Fruit fly (Drosophila melanogaster) whole organism, embryonic: ENCODE results near the gene CG10730.

Experiments used
- B-H1 ChIP-seq: fragments of 200-800 bp; sonication (Bioruptor generic); IDR thresholded peaks from 3 replicates; pipeline ENCODE4 v1.3.6; 2022; ENCODE audit warnings: missing biosample characterization, missing genetic modification characterization
- C15 ChIP-seq: fragments of 200-800 bp; sonication (Bioruptor generic); IDR thresholded peaks from 3 replicates; pipeline ENCODE4 v1.3.6; 2022; ENCODE audit warnings: missing biosample characterization, missing genetic modification characterization
- CG10366 ChIP-seq: fragments of 200-800 bp; sonication (Bioruptor generic); IDR thresholded peaks from 2 replicates; pipeline ENCODE4 v1.3.6; 2022; ENCODE audit warnings: missing biosample characterization, missing genetic modification characterization
- CG10979 ChIP-seq: fragments of 200-800 bp; sonication (Bioruptor generic); optimal IDR thresholded peaks from 2 replicates; lab custom pipeline; 2018; ENCODE audit warnings: missing biosample characterization, mild to moderate bottlenecking, missing genetic modification characterization, moderate library complexity
- CG1233 ChIP-seq: fragments of 200-800 bp; sonication (Bioruptor generic); optimal IDR thresholded peaks from 4 replicates; lab custom pipeline; 2018; ENCODE audit warnings: missing biosample characterization, mild to moderate bottlenecking, missing genetic modification characterization
- CG12942 ChIP-seq: fragments of 200-800 bp; sonication (Bioruptor generic); optimal IDR thresholded peaks from 3 replicates; lab custom pipeline; 2016; ENCODE audit warnings: missing biosample characterization, missing genetic modification characterization
- CG13424 ChIP-seq: fragments of 200-800 bp; sonication (Bioruptor generic); optimal IDR thresholded peaks from 2 replicates; lab custom pipeline; 2019; ENCODE audit warnings: missing biosample characterization, mild to moderate bottlenecking, missing genetic modification characterization, moderate library complexity
- CG14667 ChIP-seq: fragments of 200-800 bp; sonication (Bioruptor generic); IDR thresholded peaks from 2 replicates; pipeline ENCODE4 v1.3.6; 2022; ENCODE audit warnings: missing biosample characterization, missing genetic modification characterization
- CG15601 ChIP-seq: fragments of 200-800 bp; sonication (Bioruptor generic); optimal IDR thresholded peaks from 3 replicates; lab custom pipeline; 2019; ENCODE audit warnings: missing biosample characterization, mild to moderate bottlenecking, missing genetic modification characterization, moderate library complexity
- CG16813 ChIP-seq: fragments of 200-800 bp; sonication (Bioruptor generic); IDR thresholded peaks from 3 replicates; pipeline ENCODE4 v1.3.6; 2022; ENCODE audit warnings: missing biosample characterization, missing genetic modification characterization; ENCODE audit not compliant: partially characterized antibody
- CG17186 ChIP-seq: fragments of 200-800 bp; sonication (Bioruptor generic); optimal IDR thresholded peaks from 3 replicates; lab custom pipeline; 2017; ENCODE audit warnings: missing biosample characterization, missing genetic modification reagents, missing genetic modification characterization
- CG17359 ChIP-seq: fragments of 200-800 bp; sonication (Bioruptor generic); optimal IDR thresholded peaks from 3 replicates; lab custom pipeline; 2018; ENCODE audit warnings: missing biosample characterization, mild to moderate bottlenecking, missing genetic modification characterization, moderate library complexity
- CG17612 ChIP-seq: fragments of 200-800 bp; sonication (Bioruptor generic); IDR thresholded peaks from 2 replicates; pipeline ENCODE4 v1.3.6; 2022; ENCODE audit warnings: missing biosample characterization, missing genetic modification characterization
- CG17829 ChIP-seq: fragments of 200-800 bp; optimal IDR thresholded peaks from 2 replicates; lab custom pipeline; 2019; ENCODE audit warnings: missing biosample characterization, mild to moderate bottlenecking, missing genetic modification characterization, moderate library complexity
- CG2120 ChIP-seq: fragments of 200-800 bp; sonication (Bioruptor generic); optimal IDR thresholded peaks from 3 replicates; lab custom pipeline; 2016; ENCODE audit warnings: missing biosample characterization, missing genetic modification characterization
- CG31441 ChIP-seq: fragments of 200-800 bp; sonication (Bioruptor generic); IDR thresholded peaks from 2 replicates; pipeline ENCODE4 v1.3.6; 2022; ENCODE audit warnings: missing biosample characterization, missing genetic modification characterization
- CG6854 ChIP-seq: fragments of 200-800 bp; sonication (Bioruptor generic); optimal IDR thresholded peaks from 3 replicates; lab custom pipeline; 2017; ENCODE audit warnings: missing biosample characterization, mild to moderate bottlenecking, missing genetic modification characterization
- CG7556 ChIP-seq: fragments of 200-800 bp; sonication (Bioruptor generic); optimal IDR thresholded peaks from 2 replicates; lab custom pipeline; 2017; ENCODE audit warnings: missing biosample characterization, mild to moderate bottlenecking, missing genetic modification characterization
- CG7745 ChIP-seq: fragments of 200-800 bp; sonication (Bioruptor generic); optimal IDR thresholded peaks from 2 replicates; lab custom pipeline; 2018; ENCODE audit warnings: missing biosample characterization, mild to moderate bottlenecking, missing genetic modification characterization, moderate library complexity
- CG9727 ChIP-seq: fragments of 200-800 bp; sonication (Bioruptor generic); optimal IDR thresholded peaks from 3 replicates; lab custom pipeline; 2017; ENCODE audit warnings: missing biosample characterization, mild to moderate bottlenecking, missing genetic modification characterization
- Dfd ChIP-seq, 2 experiments: fragments of >200 bp; optimal IDR thresholded peaks; 2 replicates each; lab custom pipeline; 2017; ENCODE audit warnings: missing biosample characterization in 2 of 2, missing genetic modification characterization in 2 of 2
- Dip2 ChIP-seq: fragments of 200-800 bp; sonication (Bioruptor generic); IDR thresholded peaks from 2 replicates; pipeline ENCODE4 v1.3.6; 2022; ENCODE audit warnings: missing biosample characterization, missing genetic modification characterization
- ERR ChIP-seq: fragments of 200-800 bp; sonication (Bioruptor generic); optimal IDR thresholded peaks from 2 replicates; lab custom pipeline; 2016; ENCODE audit warnings: missing biosample characterization, missing genetic modification characterization
- Elba2 ChIP-seq: fragments of 200-800 bp; sonication (Bioruptor generic); optimal IDR thresholded peaks from 3 replicates; lab custom pipeline; 2016; ENCODE audit warnings: missing biosample characterization, missing genetic modification characterization
- HLH3B ChIP-seq: fragments of 200-800 bp; sonication (Bioruptor generic); IDR thresholded peaks from 2 replicates; pipeline ENCODE4 v1.3.6; 2022; ENCODE audit warnings: missing biosample characterization, missing genetic modification characterization
- Hand ChIP-seq: fragments of 200-800 bp; sonication (Bioruptor generic); optimal IDR thresholded peaks from 2 replicates; lab custom pipeline; 2017; ENCODE audit warnings: mild to moderate bottlenecking, missing biosample characterization, missing genetic modification reagents, missing genetic modification characterization
- Hey ChIP-seq: fragments of 200-800 bp; sonication (Bioruptor generic); optimal IDR thresholded peaks from 3 replicates; lab custom pipeline; 2018; ENCODE audit warnings: missing biosample characterization, mild to moderate bottlenecking, missing genetic modification characterization
- Jarid2 ChIP-seq: fragments of 200-800 bp; sonication (Bioruptor generic); optimal IDR thresholded peaks from 3 replicates; lab custom pipeline; 2017; ENCODE audit warnings: mild to moderate bottlenecking, missing biosample characterization, missing genetic modification reagents, missing genetic modification characterization
- Kr ChIP-seq: fragments of 200-800 bp; sonication (Bioruptor generic); optimal IDR thresholded peaks from 2 replicates; lab custom pipeline; 2017; ENCODE audit warnings: missing biosample characterization, mild to moderate bottlenecking, missing genetic modification characterization
- Med ChIP-seq: fragments of 200-800 bp; sonication (Bioruptor generic); peaks from one replicate; lab custom pipeline; 2016; ENCODE audit warnings: missing biosample characterization, missing genetic modification characterization, mild to moderate bottlenecking, inconsistent platforms, moderate library complexity
- Nf-YC ChIP-seq: fragments of 200-800 bp; optimal IDR thresholded peaks from 3 replicates; lab custom pipeline; 2019; ENCODE audit warnings: missing biosample characterization, mild to moderate bottlenecking, missing genetic modification characterization, moderate library complexity
- Rx ChIP-seq: fragments of 200-800 bp; sonication (Bioruptor generic); IDR thresholded peaks from 2 replicates; pipeline ENCODE4 v1.3.6; 2022; ENCODE audit warnings: missing biosample characterization, missing genetic modification characterization
- ac ChIP-seq: fragments of 200-800 bp; sonication (Bioruptor generic); optimal IDR thresholded peaks from 3 replicates; lab custom pipeline; 2017; ENCODE audit warnings: missing biosample characterization, mild to moderate bottlenecking, missing genetic modification characterization
- al ChIP-seq: fragments of 200-800 bp; sonication (Bioruptor generic); IDR thresholded peaks from 2 replicates; pipeline ENCODE4 v1.3.6; 2022; ENCODE audit warnings: missing biosample characterization, missing genetic modification characterization
- bab2 ChIP-seq: fragments of 200-800 bp; sonication (Bioruptor generic); optimal IDR thresholded peaks from 2 replicates; lab custom pipeline; 2016; ENCODE audit warnings: missing biosample characterization, missing genetic modification characterization
- dmrt11E ChIP-seq: fragments of 200-800 bp; sonication (Bioruptor generic); optimal IDR thresholded peaks from 3 replicates; lab custom pipeline; 2018; ENCODE audit warnings: missing biosample characterization, mild to moderate bottlenecking, missing genetic modification characterization, moderate library complexity
- emc ChIP-seq: fragments of 200-800 bp; sonication (Bioruptor generic); optimal IDR thresholded peaks from 2 replicates; lab custom pipeline; 2016; ENCODE audit warnings: missing biosample characterization, missing genetic modification characterization
- gce ChIP-seq: fragments of 200-800 bp; sonication (Bioruptor generic); IDR thresholded peaks from 3 replicates; pipeline ENCODE4 v1.3.6; 2022; ENCODE audit warnings: missing biosample characterization, missing genetic modification characterization
- inv ChIP-seq: fragments of 200-800 bp; sonication (Bioruptor generic); IDR thresholded peaks from 2 replicates; pipeline ENCODE4 v1.3.6; 2022; ENCODE audit warnings: missing biosample characterization, missing genetic modification characterization; ENCODE audit not compliant: partially characterized antibody
- jigr1 ChIP-seq: fragments of 200-800 bp; sonication (Bioruptor generic); IDR thresholded peaks from 3 replicates; pipeline ENCODE4 v1.3.6; 2022; ENCODE audit warnings: missing biosample characterization, missing genetic modification characterization
- lilli ChIP-seq: fragments of 200-800 bp; sonication (Bioruptor generic); optimal IDR thresholded peaks from 3 replicates; lab custom pipeline; 2016; ENCODE audit warnings: missing biosample characterization, missing genetic modification characterization
- lov ChIP-seq, 2 experiments: fragments of 200-800 bp in 1 of 2; fragments of >200 bp in 1 of 2; sonication (Bioruptor generic) in 1 of 2; IDR thresholded peaks in 1 of 2; optimal IDR thresholded peaks in 1 of 2; 2 replicates in 1 of 2; 3 replicates in 1 of 2; pipeline versions ENCODE4 v1.3.6 to Lab custom; 2017 to 2022; ENCODE audit warnings: missing biosample characterization in 1 of 2, missing genetic modification characterization in 1 of 2
- nmo ChIP-seq: fragments of 200-800 bp; sonication (Bioruptor generic); optimal IDR thresholded peaks from 2 replicates; lab custom pipeline; 2018; ENCODE audit warnings: missing biosample characterization, mild to moderate bottlenecking, missing genetic modification characterization, moderate library complexity
- prd ChIP-seq, 3 experiments: fragments of >200 bp in 2 of 3; fragments of 200-800 bp in 1 of 3; sonication (Bioruptor generic) in 1 of 3; optimal IDR thresholded peaks in 2 of 3; IDR thresholded peaks in 1 of 3; 2 replicates in 2 of 3; 3 replicates in 1 of 3; pipeline versions ENCODE4 v1.3.6 to Lab custom; 2017 to 2022; ENCODE audit warnings: missing biosample characterization in 1 of 3, missing genetic modification characterization in 1 of 3
- scrt ChIP-seq: fragments of 200-800 bp; sonication (Bioruptor generic); optimal IDR thresholded peaks from 2 replicates; lab custom pipeline; 2018; ENCODE audit warnings: missing biosample characterization, mild to moderate bottlenecking, missing genetic modification characterization, moderate library complexity
- tio ChIP-seq: fragments of 200-800 bp; sonication (Bioruptor generic); optimal IDR thresholded peaks from 2 replicates; lab custom pipeline; 2017; ENCODE audit warnings: missing biosample characterization, missing genetic modification characterization, inconsistent platforms
- vnd ChIP-seq: fragments of 200-800 bp; sonication (Bioruptor generic); IDR thresholded peaks from 3 replicates; pipeline ENCODE4 v1.3.6; 2022; ENCODE audit warnings: missing biosample characterization, missing genetic modification characterization; ENCODE audit not compliant: partially characterized antibody
- zen2 ChIP-seq: fragments of 200-800 bp; sonication (Bioruptor generic); IDR thresholded peaks from 3 replicates; pipeline ENCODE4 v1.3.6; 2022; ENCODE audit warnings: missing biosample characterization, missing genetic modification characterization; ENCODE audit not compliant: partially characterized antibody

Gene CG10730

dm6 chr2L:20091094-20091679 is 19.2 kb upstream of the CG10730 start, which contains the start of the genes CG10747 and Pyroxd1 (continued):
- TF ChIP-seq emc (GFP tag; lab: Kevin White, UChicago) (peak; percentile 83), Rx (GFP tag; lab: Robert Waterston, UW) (peak; percentile 87), prd (optimal IDR thresholded peaks at IDR 0.05; lab: Kevin White, UChicago) (no peak), prd (GFP tag; IDR thresholded peaks at IDR 0.05; lab: Robert Waterston, UW) (peak; percentile 97), Jarid2 (GFP tag; lab: Kevin White, UChicago) (peak; percentile 70), CG13424 (tag; lab: Kevin White, UChicago) (peak; percentile 98), C15 (GFP tag; lab: Robert Waterston, UW) (peak; percentile 92), CG6854 (peak; percentile 93), gce (GFP tag; lab: Robert Waterston, UW) (peak; percentile 80; the same call in 2 of the 3 replicates), Med (peak; percentile 99), Hand (peak; percentile 94), CG17186 (GFP tag; lab: Kevin White, UChicago) (peak; percentile 63), CG12942 (GFP tag; lab: Kevin White, UChicago) (peak; percentile 96), dmrt11E (tag; lab: Kevin White, UChicago) (peak; percentile 93), CG17359 (tag; lab: Kevin White, UChicago) (peak; percentile 96), lilli (GFP tag; lab: Kevin White, UChicago) (peak; percentile 98), Hey (tag; lab: Kevin White, UChicago) (peak; percentile 87), vnd (GFP tag; lab: Robert Waterston, UW) (no peak), lov (optimal IDR thresholded peaks at IDR 0.05; lab: Kevin White, UChicago) (no peak), lov (GFP tag; IDR thresholded peaks at IDR 0.05; lab: Robert Waterston, UW) (0 out of 3 replicates have a peak, but pooled peaks have one; percentile 65), CG7745 (no peak), CG7556 (GFP tag; lab: Kevin White, UChicago) (peak; percentile 97), HLH3B (peak; percentile 93), scrt (GFP tag; lab: Kevin White, UChicago) (peak; percentile 91), CG10366 (GFP tag; lab: Robert Waterston, UW) (peak; percentile 95), Dip2 (GFP tag; lab: Robert Waterston, UW) (peak; percentile 42; the same call in 1 of the 2 replicates), CG17829 (tag; lab: Kevin White, UChicago) (peak; percentile 95), CG15601 (tag; lab: Kevin White, UChicago) (peak; percentile 93), nmo (GFP tag; lab: Kevin White, UChicago) (peak; percentile 98), bab2 (GFP tag; lab: Kevin White, UChicago) (peak; percentile 96), CG10979 (tag; lab: Kevin White, UChicago) (peak; percentile 92), Dfd (GFP tag; optimal IDR thresholded peaks at IDR 0.05; lab: Kevin White, UChicago) (peak in 1 of 2 experiments; percentile 85), CG2120 (GFP tag; lab: Kevin White, UChicago) (peak; percentile 99), inv (GFP tag; lab: Robert Waterston, UW) (no peak), ac (GFP tag; lab: Kevin White, UChicago) (peak; percentile 90), tio (peak; percentile 98), Nf-YC (tag; lab: Kevin White, UChicago) (peak; percentile 90), CG17612 (peak; percentile 90), CG31441 (GFP tag; lab: Robert Waterston, UW) (peak; percentile 94), ERR (peak; percentile 81), CG14667 (GFP tag; lab: Robert Waterston, UW) (peak; percentile 94), jigr1 (peak; percentile 93), CG16813 (no peak), zen2 (GFP tag; lab: Robert Waterston, UW) (no peak), CG1233 (peak; percentile 94), B-H1 (GFP tag; lab: Robert Waterston, UW) (peak; percentile 91), Elba2 (GFP tag; lab: Kevin White, UChicago) (peak; percentile 81), al (GFP tag; lab: Robert Waterston, UW) (peak; percentile 97), CG9727 (GFP tag; lab: Kevin White, UChicago) (peak; percentile 97), Kr (no peak)
